Worm (Caenorhabditis elegans) whole organism, L3 larva: ENCODE measurements around the gene gpr-1.
A peak's percentile ranks its signal among the peaks of the same experiment; 100 is the strongest.

ENCODE experiments used
- aly-2 ChIP-seq: fragments of 150-350 bp; optimal IDR thresholded peaks from 2 replicates; lab custom pipeline; 2014; ENCODE audit warnings: missing biosample characterization, missing genetic modification characterization
- ama-1 ChIP-seq: fragments of 150-350 bp; optimal IDR thresholded peaks from 2 replicates; lab custom pipeline; 2018
- egl-27 ChIP-seq: sonication (generic microtip); optimal IDR thresholded peaks from 4 replicates; lab custom pipeline; 2017; ENCODE audit warnings: missing biosample characterization, missing genetic modification reagents, missing genetic modification characterization
- elt-3 ChIP-seq, 3 experiments: fragments of 150-350 bp in 1 of 3; sonication (generic microtip) in 2 of 3; optimal IDR thresholded peaks; 2 replicates in 2 of 3; 4 replicates in 1 of 3; lab custom pipeline; 2014 to 2017; ENCODE audit warnings: missing biosample characterization in 3 of 3, missing genetic modification characterization in 3 of 3
- jun-1 ChIP-seq: fragments of 150-350 bp; optimal IDR thresholded peaks from 2 replicates; lab custom pipeline; 2014; ENCODE audit warnings: missing biosample characterization, missing genetic modification reagents, missing genetic modification characterization
- lin-15B ChIP-seq: fragments of 150-350 bp; optimal IDR thresholded peaks from 2 replicates; lab custom pipeline; 2014; ENCODE audit warnings: missing biosample characterization, missing genetic modification characterization
- mdl-1 ChIP-seq: fragments of 150-350 bp; optimal IDR thresholded peaks from 2 replicates; lab custom pipeline; 2014; ENCODE audit warnings: missing biosample characterization, missing genetic modification characterization
- nhr-12 ChIP-seq: fragments of 150-350 bp; optimal IDR thresholded peaks from 2 replicates; lab custom pipeline; 2014; ENCODE audit warnings: missing biosample characterization, missing genetic modification characterization
- nhr-25 ChIP-seq: sonication (generic microtip); optimal IDR thresholded peaks from 2 replicates; lab custom pipeline; 2017; ENCODE audit warnings: missing biosample characterization, missing genetic modification characterization
- nhr-28 ChIP-seq: fragments of 150-350 bp; optimal IDR thresholded peaks from 2 replicates; lab custom pipeline; 2014; ENCODE audit warnings: missing biosample characterization, missing genetic modification characterization
- nhr-77 ChIP-seq: fragments of 150-350 bp; optimal IDR thresholded peaks from 2 replicates; lab custom pipeline; 2014; ENCODE audit warnings: missing biosample characterization, missing genetic modification characterization
- skn-1 ChIP-seq: fragments of 150-350 bp; optimal IDR thresholded peaks from 2 replicates; lab custom pipeline; 2014; ENCODE audit warnings: missing biosample characterization, missing genetic modification characterization
- unc-39 ChIP-seq: sonication (generic microtip); optimal IDR thresholded peaks from 4 replicates; lab custom pipeline; 2017; ENCODE audit warnings: missing biosample characterization, missing genetic modification characterization
- unc-62 ChIP-seq: fragments of 150-350 bp; sonication (generic microtip); optimal IDR thresholded peaks from 4 replicates; lab custom pipeline; 2014; ENCODE audit warnings: missing biosample characterization, missing genetic modification reagents, missing genetic modification characterization

DNA sequence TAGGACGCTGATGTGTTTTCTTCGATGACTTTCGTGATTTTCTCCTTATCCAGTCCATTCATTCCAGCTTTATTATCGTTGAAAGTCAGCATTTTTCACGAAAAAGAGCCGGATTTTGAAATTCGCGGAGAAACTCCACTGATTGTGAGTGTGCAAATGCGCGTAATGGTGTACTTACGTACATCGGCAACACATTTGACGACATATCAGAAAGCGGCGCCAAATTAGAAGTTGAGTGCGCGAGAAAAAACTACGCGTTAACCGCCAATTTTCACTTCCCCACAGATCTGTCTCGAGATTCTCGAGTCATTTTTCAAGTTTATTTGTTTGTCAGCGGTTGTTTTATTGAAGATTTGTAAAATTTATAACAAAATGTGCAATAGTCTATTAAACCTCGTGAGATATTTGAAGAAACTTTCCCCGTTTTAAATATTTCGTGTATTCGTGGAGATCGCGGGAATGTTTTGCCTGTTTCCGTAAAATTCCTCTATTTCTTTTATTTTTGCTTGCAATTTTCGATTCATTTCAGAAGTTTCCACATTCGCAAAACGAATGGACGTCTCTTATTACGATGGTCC is at the start of gene gpr-1, which contains the start of gene polk-1:
- no peak for TF ChIP-seq unc-62
- TF ChIP-seq lin-15B (tag; lab: Kevin White, UChicago) = peak; percentile 57
- TF ChIP-seq nhr-25 (tag; lab: Kevin White, UChicago) = no peak
- TF ChIP-seq skn-1 (tag; lab: Kevin White, UChicago) = no peak
- TF ChIP-seq unc-39 = no peak
- TF ChIP-seq jun-1 (tag; lab: Kevin White, UChicago) = no peak
- no peak for TF ChIP-seq nhr-77
- no peak for TF ChIP-seq mdl-1 (tag; lab: Kevin White, UChicago)
- no peak for TF ChIP-seq elt-3 (tag; optimal IDR thresholded peaks at IDR 0.05; lab: Kevin White, UChicago)
- no peak for TF ChIP-seq nhr-28
- no peak for TF ChIP-seq egl-27 (tag; lab: Kevin White, UChicago)
- no peak for TF ChIP-seq aly-2 (tag; lab: Kevin White, UChicago)
- TF ChIP-seq ama-1 = no peak
- no peak for TF ChIP-seq nhr-12 (tag; lab: Kevin White, UChicago)
